Worm (Caenorhabditis elegans) whole organism, L1 larva: ENCODE data around the gene F40F8.1.

Experiments used
- aly-2 ChIP-seq: fragments of 150-350 bp; optimal IDR thresholded peaks from 2 replicates; lab custom pipeline; 2014; ENCODE audit warnings: missing biosample characterization, missing genetic modification characterization
- elt-3 ChIP-seq, 6 experiments: fragments of 150-350 bp in 1 of 6; sonication (generic microtip); optimal IDR thresholded peaks; 2 replicates each; lab custom pipeline; 2017 to 2018; ENCODE audit warnings: missing biosample characterization in 6 of 6, missing genetic modification characterization in 6 of 6, inconsistent platforms in 1 of 6
- fkh-10 ChIP-seq: sonication (generic microtip); optimal IDR thresholded peaks from 2 replicates; lab custom pipeline; 2017; ENCODE audit warnings: missing biosample characterization, missing genetic modification reagents, missing genetic modification characterization
- lin-15B ChIP-seq: fragments of 150-350 bp; sonication (generic microtip); optimal IDR thresholded peaks from 3 replicates; lab custom pipeline; 2014; ENCODE audit warnings: missing biosample characterization, missing genetic modification characterization
- lsy-2 ChIP-seq, 2 experiments: fragments of 150-350 bp; optimal IDR thresholded peaks; 2 replicates each; lab custom pipeline; 2014; ENCODE audit warnings: missing biosample characterization in 2 of 2, missing genetic modification characterization in 2 of 2
- nhr-12 ChIP-seq: sonication (generic microtip); optimal IDR thresholded peaks from 2 replicates; lab custom pipeline; 2017; ENCODE audit warnings: missing biosample characterization, missing genetic modification characterization
- nhr-28 ChIP-seq: fragments of 150-350 bp; optimal IDR thresholded peaks from 2 replicates; lab custom pipeline; 2014; ENCODE audit warnings: missing biosample characterization, missing genetic modification characterization
- nhr-77 ChIP-seq: fragments of 150-350 bp; optimal IDR thresholded peaks from 2 replicates; lab custom pipeline; 2014; ENCODE audit warnings: missing biosample characterization, missing genetic modification characterization
- pqm-1 ChIP-seq: sonication (generic microtip); optimal IDR thresholded peaks from 3 replicates; lab custom pipeline; 2017; ENCODE audit warnings: missing biosample characterization, missing genetic modification characterization
- snpc-4 ChIP-seq: fragments of 150-350 bp; optimal IDR thresholded peaks from 2 replicates; lab custom pipeline; 2014; ENCODE audit warnings: missing biosample characterization, missing genetic modification characterization
- tbx-2 ChIP-seq: sonication (generic microtip); optimal IDR thresholded peaks from 2 replicates; lab custom pipeline; 2016; ENCODE audit warnings: missing genetic modification characterization, missing compliant biosample characterization
- unc-86 ChIP-seq: sonication (generic microtip); optimal IDR thresholded peaks from 2 replicates; lab custom pipeline; 2016; ENCODE audit warnings: missing genetic modification characterization, missing compliant biosample characterization
- ztf-11 ChIP-seq, 2 experiments: sonication (generic microtip); optimal IDR thresholded peaks; 2 replicates each; lab custom pipeline; 2016 to 2017; ENCODE audit warnings: missing genetic modification characterization in 2 of 2, missing biosample characterization in 1 of 2, missing compliant biosample characterization in 1 of 2

- TF ChIP-seq unc-86 (tag; lab: Kevin White, UChicago): peak; percentile 55
- TF ChIP-seq lin-15B (tag; lab: Kevin White, UChicago): no peak
- TF ChIP-seq tbx-2 (tag; lab: Kevin White, UChicago): peak; percentile 60
- peak; percentile 31 to 67 for TF ChIP-seq lsy-2 (tag; optimal IDR thresholded peaks at IDR 0.05; lab: Kevin White, UChicago)
- no peak for TF ChIP-seq nhr-12 (tag; lab: Kevin White, UChicago)
- peak; percentile 59 for TF ChIP-seq nhr-77 (tag; lab: Kevin White, UChicago)
- no peak for TF ChIP-seq fkh-10 (GFP tag; lab: Kevin White, UChicago)
- TF ChIP-seq elt-3 (tag; optimal IDR thresholded peaks at IDR 0.05; lab: Kevin White, UChicago): peak in 1 of 6 experiments; percentile 42
- TF ChIP-seq aly-2: peak; percentile 58
- TF ChIP-seq ztf-11 (tag; optimal IDR thresholded peaks at IDR 0.05; lab: Kevin White, UChicago): peak in 1 of 2 experiments; percentile 50
- TF ChIP-seq snpc-4 (tag; lab: Kevin White, UChicago): peak; percentile 99
- no peak for TF ChIP-seq pqm-1 (tag; lab: Kevin White, UChicago)
- no peak for TF ChIP-seq nhr-28
These were observed 39.6 kb downstream of the F40F8.1 start for ce11 chrII:11167039-11167438.
